Worm (Caenorhabditis elegans): Measurements from ENCODE around the gene srxa-9.

Gene srxa-9

DNA sequence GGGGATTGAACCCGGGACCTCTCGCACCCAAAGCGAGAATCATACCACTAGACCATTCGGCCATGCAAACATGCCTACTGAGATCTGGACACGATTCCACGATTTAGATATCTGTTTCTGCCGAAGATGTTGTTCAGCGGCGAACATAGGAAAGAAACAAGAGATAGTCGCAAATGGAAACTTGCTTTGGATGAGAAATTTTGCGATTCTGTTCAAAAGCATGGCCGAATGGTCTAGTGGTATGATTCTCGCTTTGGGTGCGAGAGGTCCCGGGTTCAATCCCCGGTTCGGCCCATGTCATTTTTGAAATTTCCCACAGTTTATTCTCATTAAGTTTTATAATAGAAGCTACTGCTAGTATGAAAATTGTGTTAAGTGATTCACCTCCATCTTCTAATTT, 49.8 kb downstream of the srxa-9 start:
- no peak for TF ChIP-seq elt-1 (tag; optimal IDR thresholded peaks at IDR 0.05)
- peak; percentile 10 for TF ChIP-seq sma-3 (GFP tag; optimal IDR thresholded peaks at IDR 0.05)
- TF ChIP-seq nhr-21 (tag; optimal IDR thresholded peaks at IDR 0.05), result peak; percentile 59

DNA sequence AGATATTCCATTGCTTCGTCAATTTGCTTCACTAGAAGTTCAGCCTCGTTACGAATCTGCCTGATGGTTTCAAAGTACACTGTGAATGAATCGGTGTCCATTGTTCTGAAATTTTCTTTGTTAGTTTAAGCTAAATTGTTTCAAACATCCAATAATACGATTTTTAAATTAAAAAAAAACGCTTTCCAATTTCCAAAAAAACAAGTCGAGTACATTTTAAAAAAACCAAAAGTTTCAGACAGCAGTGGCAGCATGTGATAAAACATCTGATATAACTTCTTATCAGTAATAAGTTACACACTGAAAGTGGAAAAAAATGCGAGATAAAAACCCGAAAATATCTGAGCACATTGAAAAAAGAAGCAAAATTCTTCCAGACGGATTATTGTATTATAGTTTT, 52.8 kb downstream of the srxa-9 start, which contains the start of gene Y7A5A.6:
Gene Y7A5A.6, minus strand, starts transcription at position 101 of the 400 bp plus-strand sequence.
- TF ChIP-seq zag-1 (tag; optimal IDR thresholded peaks at IDR 0.05) (no peak), mab-5 (tag; optimal IDR thresholded peaks at IDR 0.05) (no peak), nhr-6 (tag; optimal IDR thresholded peaks at IDR 0.05) (no peak), nhr-21 (tag; optimal IDR thresholded peaks at IDR 0.05) (no peak)
